Worm (Caenorhabditis elegans) whole organism, midembryonic: Measurements from ENCODE around the gene let-70.

ENCODE experiments used
- T22C8.4 ChIP-seq: fragments of 200-800 bp; sonication (Bioruptor generic); IDR thresholded peaks from 2 replicates; pipeline ENCODE4 v1.3.6; 2022; ENCODE audit warnings: missing genetic modification characterization, missing compliant biosample characterization
- cog-1 ChIP-seq: sonication (generic microtip); optimal IDR thresholded peaks from 2 replicates; lab custom pipeline; 2016; ENCODE audit warnings: missing genetic modification characterization, missing compliant biosample characterization
- flt-1 ChIP-seq: fragments of 200-800 bp; sonication (Bioruptor generic); IDR thresholded peaks from 2 replicates; pipeline ENCODE4 v1.3.6; 2022; ENCODE audit warnings: missing genetic modification characterization, missing compliant biosample characterization
- klf-2 ChIP-seq: fragments of 200-800 bp; sonication (Bioruptor generic); conservative IDR thresholded peaks from 2 replicates; pipeline ENCODE4 v1.3.6; 2022; ENCODE audit warnings: missing genetic modification reagents, missing genetic modification characterization, missing compliant biosample characterization
- med-1 ChIP-seq: sonication (generic microtip); optimal IDR thresholded peaks from 2 replicates; lab custom pipeline; 2017; ENCODE audit warnings: missing genetic modification characterization, mild to moderate bottlenecking, missing compliant biosample characterization, antibody characterized with exemption, missing genetic modification reagents; ENCODE audit not compliant: insufficient read depth
- ref-1 ChIP-seq: fragments of 200-800 bp; sonication (Bioruptor generic); conservative IDR thresholded peaks from 2 replicates; pipeline ENCODE4 v1.3.6; 2022; ENCODE audit warnings: missing genetic modification reagents, missing genetic modification characterization, missing compliant biosample characterization
- tab-1 ChIP-seq: fragments of 200-800 bp; sonication (Bioruptor generic); IDR thresholded peaks from 2 replicates; pipeline ENCODE4 v1.3.6; 2022; ENCODE audit warnings: missing genetic modification characterization, missing compliant biosample characterization
- ztf-23 ChIP-seq: fragments of 200-800 bp; sonication (Bioruptor generic); IDR thresholded peaks from 2 replicates; pipeline ENCODE4 v1.3.6; 2022; ENCODE audit warnings: missing genetic modification reagents, missing genetic modification characterization, missing compliant biosample characterization
- ztf-29 ChIP-seq: fragments of 200-800 bp; sonication (Bioruptor generic); IDR thresholded peaks from 2 replicates; pipeline ENCODE4 v1.3.6; 2022; ENCODE audit warnings: missing genetic modification reagents, missing genetic modification characterization, missing compliant biosample characterization

let-70 gene

DNA sequence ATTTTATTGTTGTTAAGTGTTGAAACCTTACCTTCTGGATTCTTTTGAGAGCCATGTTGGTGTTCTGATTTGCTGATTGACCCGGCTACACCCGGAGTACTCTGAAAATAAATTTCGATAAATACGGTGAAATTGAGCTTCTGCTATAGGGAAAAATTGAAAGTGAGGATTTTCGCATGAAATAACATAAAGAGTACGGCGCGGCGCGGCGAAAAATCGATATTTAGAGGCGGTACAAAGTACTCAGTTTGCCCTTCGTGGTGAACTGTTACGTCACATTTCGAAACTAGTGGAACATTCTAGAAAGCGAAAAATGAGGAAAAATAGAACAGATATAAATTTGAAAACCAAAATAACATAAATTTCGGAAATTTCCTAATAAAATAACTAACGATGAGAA, at the start of gene let-70:
Gene let-70, minus strand, starts transcription at position 101 of the 400 bp plus-strand sequence.
- TF ChIP-seq klf-2 (no peak), ref-1 (GFP tag; lab: Robert Waterston, UW) (no peak), ztf-23 (no peak), T22C8.4 (no peak), tab-1 (GFP tag; lab: Robert Waterston, UW) (no peak), flt-1 (GFP tag; lab: Robert Waterston, UW) (no peak), cog-1 (tag; lab: Kevin White, UChicago) (no peak), ztf-29 (GFP tag; lab: Robert Waterston, UW) (no peak), med-1 (GFP tag; lab: Kevin White, UChicago) (no peak)

DNA sequence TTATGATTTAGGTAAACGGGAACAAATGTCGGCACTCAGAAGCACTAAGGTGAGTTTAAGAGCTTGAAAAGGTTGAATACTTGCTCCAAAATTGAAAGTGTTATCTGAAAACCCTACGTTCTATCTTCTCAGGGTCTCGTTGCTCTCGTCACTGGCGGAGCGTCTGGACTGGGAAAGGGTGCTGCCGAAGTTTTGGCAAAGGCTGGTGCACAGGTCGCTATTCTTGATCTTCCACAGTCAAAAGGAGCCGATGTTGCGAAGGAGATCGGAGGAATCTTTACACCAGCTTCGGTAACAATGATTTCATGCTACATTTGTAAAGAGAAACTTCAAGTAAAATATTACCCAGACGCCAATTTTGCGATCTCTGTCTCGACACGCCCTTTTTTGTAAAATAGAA, 49.2 kb upstream of the let-70 start, which contains the start of gene ard-1:
Gene ard-1, plus strand, starts transcription at position 12 of the 400 bp plus-strand sequence.
- TF ChIP-seq med-1 (GFP tag; lab: Kevin White, UChicago) (no peak), klf-2 (no peak), cog-1 (tag; lab: Kevin White, UChicago) (no peak), T22C8.4 (no peak)

DNA sequence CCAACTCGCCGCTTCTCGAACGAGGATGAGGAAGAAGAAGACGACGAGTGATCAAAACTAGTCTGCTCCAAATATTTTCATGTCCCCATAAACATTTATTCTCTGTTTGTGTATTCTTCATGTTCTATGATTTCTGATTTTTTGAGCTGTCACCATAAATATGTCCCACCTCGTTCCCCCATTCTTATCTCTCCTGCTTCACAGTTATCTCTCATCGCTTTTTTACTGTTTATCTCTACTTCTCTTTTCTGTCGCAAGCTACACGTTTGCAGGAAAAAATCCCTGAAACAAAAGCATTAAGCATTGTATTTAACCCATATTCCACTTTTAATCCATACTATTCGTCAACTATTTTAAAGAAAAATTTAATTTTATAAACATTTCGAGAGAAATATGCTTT, 48.7 kb upstream of the let-70 start:
- TF ChIP-seq tab-1 (GFP tag; lab: Robert Waterston, UW) (no peak), ztf-23 (no peak), ref-1 (GFP tag; lab: Robert Waterston, UW) (no peak)

DNA sequence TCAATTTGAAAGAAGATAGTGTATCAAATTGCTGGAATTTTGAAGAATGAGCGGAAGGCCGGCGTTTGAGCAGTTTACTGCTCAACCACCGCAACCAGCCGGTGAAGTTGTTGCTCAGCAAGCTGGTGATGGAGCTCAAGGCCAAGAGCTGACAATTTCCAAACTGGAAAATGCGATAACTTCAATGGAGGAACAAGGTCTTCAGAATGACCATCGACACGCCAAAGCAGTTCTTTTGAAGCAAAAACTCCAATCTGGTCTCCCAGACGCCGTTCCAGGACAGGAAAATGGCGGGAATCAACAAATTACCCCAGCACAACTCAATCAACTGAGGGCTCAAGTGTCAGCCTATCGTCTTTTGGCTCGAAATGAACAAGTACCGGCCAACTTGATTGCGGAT, 44.0 kb upstream of the let-70 start:
- no peak for TF ChIP-seq klf-2
- TF ChIP-seq ref-1 (GFP tag; lab: Robert Waterston, UW) = no peak
- no peak for TF ChIP-seq cog-1 (tag; lab: Kevin White, UChicago)
- TF ChIP-seq ztf-29 (GFP tag; lab: Robert Waterston, UW) = no peak
- TF ChIP-seq tab-1 (GFP tag; lab: Robert Waterston, UW) = no peak
- no peak for TF ChIP-seq flt-1 (GFP tag; lab: Robert Waterston, UW)
- TF ChIP-seq T22C8.4 = no peak
- TF ChIP-seq med-1 (GFP tag; lab: Kevin White, UChicago) = no peak
- no peak for TF ChIP-seq ztf-23

DNA sequence TGAATTAATAATTGTTTCAGACTA, 43.8 kb upstream of the let-70 start, which contains the start of gene swsn-4:
Gene swsn-4, plus strand, starts transcription at position 21 of the 24 bp plus-strand sequence.
- TF ChIP-seq med-1 (GFP tag; lab: Kevin White, UChicago) (no peak), klf-2 (no peak), ztf-23 (no peak), ztf-29 (GFP tag; lab: Robert Waterston, UW) (no peak), tab-1 (GFP tag; lab: Robert Waterston, UW) (no peak), cog-1 (tag; lab: Kevin White, UChicago) (no peak), T22C8.4 (no peak), ref-1 (GFP tag; lab: Robert Waterston, UW) (no peak), flt-1 (GFP tag; lab: Robert Waterston, UW) (no peak)

DNA sequence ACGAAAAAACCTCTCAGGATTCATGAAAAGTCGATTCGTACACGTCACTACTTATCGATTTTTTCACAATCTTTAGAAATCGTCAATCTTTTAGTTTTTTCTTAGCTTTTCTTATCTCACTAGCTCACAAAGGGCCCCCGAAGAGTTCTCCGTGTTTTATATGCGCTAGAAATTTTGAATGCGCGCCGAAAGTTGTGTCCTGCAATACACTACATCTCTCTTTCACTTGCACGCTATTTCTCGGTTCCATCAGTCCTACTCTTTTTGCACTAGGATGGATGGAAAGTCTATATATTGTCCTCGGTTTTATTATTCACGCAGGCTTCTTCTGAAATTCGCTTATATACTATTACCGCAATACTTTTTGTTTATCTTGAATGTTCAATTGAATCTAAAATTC, 43.6 kb upstream of the let-70 start:
- TF ChIP-seq T22C8.4 (no peak), tab-1 (GFP tag; lab: Robert Waterston, UW) (no peak), ztf-23 (no peak), med-1 (GFP tag; lab: Kevin White, UChicago) (no peak), ref-1 (GFP tag; lab: Robert Waterston, UW) (no peak), cog-1 (tag; lab: Kevin White, UChicago) (no peak), flt-1 (GFP tag; lab: Robert Waterston, UW) (no peak), klf-2 (no peak), ztf-29 (GFP tag; lab: Robert Waterston, UW) (no peak)

DNA sequence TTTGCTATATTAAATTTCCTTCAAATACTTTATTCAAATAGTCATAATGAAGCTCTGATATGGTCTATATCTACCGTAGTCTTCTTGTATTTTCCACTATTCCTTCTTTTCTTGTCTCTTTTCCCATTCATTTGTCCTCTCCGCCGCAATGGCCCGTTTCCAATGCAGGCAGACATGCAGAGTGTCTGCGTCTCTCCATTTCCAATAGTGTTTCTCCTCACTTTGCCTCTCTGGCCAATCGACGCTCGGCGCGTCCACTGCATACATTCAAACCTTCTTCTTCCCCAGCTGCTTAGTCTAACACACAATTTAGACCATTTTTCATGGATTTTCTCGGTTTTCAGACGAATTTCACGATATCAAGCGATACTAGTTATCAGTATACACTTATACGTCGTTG, 43.1 kb upstream of the let-70 start:
- TF ChIP-seq ref-1 (GFP tag; lab: Robert Waterston, UW) = no peak

DNA sequence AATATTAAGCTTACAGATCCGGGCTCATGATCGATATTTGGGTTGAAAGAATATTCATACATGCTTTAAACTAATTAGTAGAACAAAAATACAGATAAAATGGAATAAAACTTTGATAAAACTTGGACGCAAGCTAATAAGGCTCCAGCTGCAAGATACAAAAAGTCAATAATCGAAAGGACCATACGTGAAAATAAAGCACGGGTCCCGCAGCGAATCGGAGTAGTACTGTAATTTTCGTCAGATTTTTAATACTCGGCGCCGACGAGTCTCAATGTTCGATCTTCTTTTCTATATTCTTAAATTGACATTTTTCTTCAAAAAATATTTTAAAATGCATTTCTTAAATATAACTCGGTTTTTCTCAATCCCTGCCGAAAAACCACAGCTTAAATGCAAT, 42.6 kb upstream of the let-70 start, which contains the start of gene spo-11:
Gene spo-11, minus strand, starts transcription at position 189 of the 400 bp plus-strand sequence.
- TF ChIP-seq ztf-29 (GFP tag; lab: Robert Waterston, UW) (no peak), cog-1 (tag; lab: Kevin White, UChicago) (no peak), ref-1 (GFP tag; lab: Robert Waterston, UW) (no peak), tab-1 (GFP tag; lab: Robert Waterston, UW) (no peak), med-1 (GFP tag; lab: Kevin White, UChicago) (no peak), klf-2 (no peak), flt-1 (GFP tag; lab: Robert Waterston, UW) (no peak), T22C8.4 (no peak), ztf-23 (no peak)

DNA sequence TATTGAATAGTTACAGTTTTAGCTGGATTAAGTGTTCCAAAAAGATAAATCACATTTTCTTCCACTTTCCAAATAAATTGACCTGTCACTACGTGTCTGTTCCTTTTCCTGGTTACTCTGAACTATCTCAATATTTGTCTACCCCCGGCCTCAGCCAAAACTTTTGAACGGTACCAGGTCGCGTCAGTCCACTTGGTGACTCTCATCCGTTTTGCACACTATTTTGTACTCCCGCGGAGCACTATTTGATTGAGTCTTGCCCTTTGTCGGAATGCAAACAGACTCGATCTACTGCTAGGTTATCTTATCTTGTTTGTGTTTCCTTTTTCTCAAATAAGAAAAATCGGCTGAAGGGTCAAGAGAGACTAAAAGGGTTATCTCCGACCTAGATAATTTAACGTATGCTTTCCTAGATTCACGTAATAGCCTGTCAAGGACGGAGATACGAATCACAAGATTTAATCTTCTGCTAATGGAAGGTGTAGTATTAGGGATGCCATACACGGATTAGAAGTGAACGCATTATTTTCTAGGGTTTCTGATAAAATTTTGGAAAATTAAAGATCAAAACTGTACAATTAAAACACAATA, 38.0 kb upstream of the let-70 start:
- TF ChIP-seq flt-1 (GFP tag; lab: Robert Waterston, UW) = 0 out of 2 replicates have a peak, but pooled peaks have one; percentile 56
- 0 out of 2 replicates have a peak, but pooled peaks have one; percentile 41 for TF ChIP-seq ztf-23
- TF ChIP-seq med-1 (GFP tag; lab: Kevin White, UChicago) = no peak

DNA sequence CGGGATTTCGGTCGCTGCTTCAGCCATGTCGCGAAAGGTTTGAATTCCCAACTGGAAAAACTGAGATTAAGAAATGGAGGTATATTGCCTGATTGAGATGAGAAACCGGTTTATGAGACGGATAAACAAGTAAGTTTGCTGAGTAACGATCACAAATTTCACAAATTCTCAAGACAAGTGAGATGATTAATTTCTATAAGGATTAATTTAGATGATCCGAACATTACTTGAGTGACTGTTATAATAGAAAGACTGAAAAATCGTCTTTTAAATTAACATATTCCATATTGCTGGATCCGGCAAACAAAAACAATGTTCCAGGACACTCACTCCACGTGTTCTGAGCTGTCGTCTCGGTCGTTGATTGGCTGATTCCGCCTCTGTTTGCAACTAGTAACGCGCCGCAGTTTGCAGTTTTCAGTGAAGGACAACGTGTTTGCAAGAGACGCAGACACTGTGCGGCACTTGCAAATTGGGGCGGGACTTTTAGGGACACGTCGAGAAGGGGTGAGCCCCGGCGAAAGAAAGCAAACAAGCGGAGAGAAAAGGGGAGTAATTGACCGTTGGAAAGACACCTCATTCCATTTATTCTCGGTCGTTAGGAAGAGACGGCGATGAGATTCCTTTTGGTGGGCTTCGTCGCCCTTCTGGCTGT, 36.9 kb upstream of the let-70 start, which contains the start of the genes imp-2 and enpl-1:
Gene imp-2, minus strand, starts transcription at position 51 of the 655 bp plus-strand sequence.
Gene enpl-1, plus strand, starts transcription at position 462 of the 655 bp plus-strand sequence.
- peak; percentile 90 for TF ChIP-seq cog-1 (tag; lab: Kevin White, UChicago)
- TF ChIP-seq ztf-29 (GFP tag; lab: Robert Waterston, UW) = peak; percentile 34; the same call in 1 of the 2 replicates
- TF ChIP-seq med-1 (GFP tag; lab: Kevin White, UChicago) = no peak
- peak; percentile 72; the same call in 1 of the 2 replicates for TF ChIP-seq flt-1 (GFP tag; lab: Robert Waterston, UW)
- TF ChIP-seq tab-1 (GFP tag; lab: Robert Waterston, UW) = 0 out of 2 replicates have a peak, but pooled peaks have one; percentile 62
- TF ChIP-seq klf-2 = 0 out of 2 replicates have a peak, but pooled peaks have one; percentile 26
- TF ChIP-seq ref-1 (GFP tag; lab: Robert Waterston, UW) = no peak
- TF ChIP-seq ztf-23 = peak; percentile 49; the same call in 1 of the 2 replicates
- TF ChIP-seq T22C8.4 = no peak
